Fruit fly (Drosophila melanogaster): ENCODE data around the gene CG12025.

The CG12025 gene

DNA sequence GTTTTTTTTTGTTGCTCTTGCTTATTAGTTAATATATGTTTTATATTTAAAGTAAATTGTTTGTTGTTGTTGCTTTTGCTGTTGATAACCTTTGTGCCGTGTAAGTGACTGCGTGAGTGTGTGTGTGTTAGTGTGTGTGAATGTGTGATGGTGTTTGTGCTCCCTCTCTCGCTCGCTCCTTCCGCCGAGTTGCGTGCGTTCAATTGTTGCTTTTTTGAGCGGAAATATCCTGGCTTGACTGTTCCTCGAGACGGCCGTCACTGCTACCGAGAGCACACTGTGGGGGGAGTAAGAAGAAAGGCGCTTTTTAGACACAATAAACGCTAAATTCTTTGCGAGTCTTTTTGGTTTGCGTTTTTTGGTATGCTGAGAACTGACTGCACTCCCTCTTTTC is 3.8 kb upstream of the CG12025 start (continued):
- no peak for TF ChIP-seq CG13775 (GFP tag; optimal IDR thresholded peaks at IDR 0.05)
- TF ChIP-seq CG6654 (GFP tag; optimal IDR thresholded peaks at IDR 0.05), result no peak
- no peak for TF ChIP-seq CG7928 (GFP tag; optimal IDR thresholded peaks at IDR 0.05)
- no peak for TF ChIP-seq lov (optimal IDR thresholded peaks at IDR 0.05)
- TF ChIP-seq lov (GFP tag; IDR thresholded peaks at IDR 0.05), result no peak
- no peak for TF ChIP-seq ap (GFP tag; IDR thresholded peaks at IDR 0.05)
- TF ChIP-seq CG17802 (tag; optimal IDR thresholded peaks at IDR 0.05), result no peak
- no peak for TF ChIP-seq CG7372 (GFP tag; IDR thresholded peaks at IDR 0.05)
- TF ChIP-seq Dfd (GFP tag; optimal IDR thresholded peaks at IDR 0.05), result peak in 1 of 2 experiments; percentile 17
- peak; percentile 84 for TF ChIP-seq CG4360 (GFP tag; IDR thresholded peaks at IDR 0.05)
- no peak; the same call in 2 of the 3 replicates for TF ChIP-seq CG34422 (GFP tag; IDR thresholded peaks at IDR 0.05)

DNA sequence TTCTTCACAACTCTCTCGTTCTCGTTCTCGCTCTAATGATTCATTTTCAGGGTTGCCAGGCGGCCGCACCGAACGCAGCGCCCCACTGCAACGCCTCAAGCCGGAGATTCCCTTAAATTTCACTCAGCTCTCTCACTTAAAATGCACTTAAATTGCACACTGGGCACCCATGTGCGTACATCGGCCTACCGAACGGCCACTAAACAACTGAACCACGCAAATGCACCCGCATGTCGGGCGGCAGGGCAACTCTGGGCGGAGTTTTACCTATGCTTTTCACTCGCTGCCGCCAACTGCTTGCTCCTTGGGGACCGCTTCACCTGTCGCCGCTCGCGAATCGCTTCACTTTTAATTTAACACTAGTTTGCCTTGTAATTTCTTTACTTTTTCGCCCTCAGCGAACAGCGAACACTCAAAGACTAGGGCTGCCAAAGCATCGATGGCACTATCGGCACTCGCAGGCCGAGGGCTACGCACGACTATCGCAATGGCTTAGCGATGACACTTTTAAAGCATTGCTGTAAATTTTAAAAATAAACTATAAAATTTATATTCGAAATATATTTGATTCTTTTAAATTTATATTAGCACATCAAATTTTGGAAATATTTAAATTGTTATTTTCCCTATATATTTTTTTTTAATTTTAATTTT is 3.3 kb upstream of the CG12025 start, which contains the start of gene Rap1:
Gene Rap1 (minus strand): TSS at position 446 of the 654 bp plus-strand sequence.
- TF ChIP-seq Atf6 (GFP tag; IDR thresholded peaks at IDR 0.05) (peak; percentile 64; the same call in 1 of the 2 replicates), CHES-1-like (GFP tag; optimal IDR thresholded peaks at IDR 0.05) (peak; percentile 41), scrt (GFP tag; optimal IDR thresholded peaks at IDR 0.05) (peak; percentile 4), pho (GFP tag; optimal IDR thresholded peaks at IDR 0.05) (peak; percentile 62), br (optimal IDR thresholded peaks at IDR 0.05) (no peak), YL-1 (GFP tag; optimal IDR thresholded peaks at IDR 0.05) (peak; percentile 89), Lpt (GFP tag; optimal IDR thresholded peaks at IDR 0.05) (no peak), onecut (GFP tag; IDR thresholded peaks at IDR 0.05) (peak; percentile 47), hth (optimal IDR thresholded peaks at IDR 0.05) (no peak), Dbx (GFP tag; IDR thresholded peaks at IDR 0.05) (peak; percentile 90), CG2116 (GFP tag; optimal IDR thresholded peaks at IDR 0.05) (peak; percentile 39), CG31365 (tag; optimal IDR thresholded peaks at IDR 0.05) (no peak), maf-S (GFP tag; optimal IDR thresholded peaks at IDR 0.05) (no peak), ac (GFP tag; optimal IDR thresholded peaks at IDR 0.05) (no peak), dpn (GFP tag; optimal IDR thresholded peaks at IDR 0.05) (peak; percentile 45 to 70), CG18619 (GFP tag; optimal IDR thresholded peaks at IDR 0.05) (peak; percentile 61), lbe (GFP tag; optimal IDR thresholded peaks at IDR 0.05) (peak; percentile 5), CG4820 (GFP tag; optimal IDR thresholded peaks at IDR 0.05) (peak; percentile 23), Taf1 (GFP tag; IDR thresholded peaks at IDR 0.05) (peak; percentile 25; the same call in 1 of the 2 replicates), cg (GFP tag; optimal IDR thresholded peaks at IDR 0.05) (peak; percentile 58), Nf-YC (tag; optimal IDR thresholded peaks at IDR 0.05) (peak; percentile 68), sens (GFP tag) (peak; percentile 85), CG12744 (GFP tag; optimal IDR thresholded peaks at IDR 0.05) (no peak), CG3281 (GFP tag; optimal IDR thresholded peaks at IDR 0.05) (peak; percentile 69), dm (GFP tag; optimal IDR thresholded peaks at IDR 0.05) (peak; percentile 47), CG10543 (GFP tag; optimal IDR thresholded peaks at IDR 0.05) (peak; percentile 32), CG18476 (GFP tag; optimal IDR thresholded peaks at IDR 0.05) (peak; percentile 61), ems (GFP tag; optimal IDR thresholded peaks at IDR 0.05) (peak; percentile 56), CG13287 (GFP tag; IDR thresholded peaks at IDR 0.05; ENCODE audit: partially characterized antibody) (peak; percentile 87), Doc3 (GFP tag; IDR thresholded peaks at IDR 0.05; ENCODE audit: partially characterized antibody) (peak; percentile 91), CG2678 (tag; optimal IDR thresholded peaks at IDR 0.05) (peak; percentile 74), Dref (GFP tag; IDR thresholded peaks at IDR 0.05) (peak; percentile 56), slbo (GFP tag; IDR thresholded peaks at IDR 0.05) (peak; percentile 93), bowl (GFP tag; IDR thresholded peaks at IDR 0.05) (no peak), da (GFP tag; optimal IDR thresholded peaks at IDR 0.05) (no peak), klu (GFP tag; IDR thresholded peaks at IDR 0.05) (peak; percentile 80), Dek (tag; optimal IDR thresholded peaks at IDR 0.05) (peak; percentile 45), zen2 (GFP tag; IDR thresholded peaks at IDR 0.05; ENCODE audit: partially characterized antibody) (peak; percentile 73; the same call in 2 of the 3 replicates), toy (GFP tag; IDR thresholded peaks at IDR 0.05) (no peak), BEAF-32 (GFP tag; optimal IDR thresholded peaks at IDR 0.05) (peak; percentile 91)
